Worm (Caenorhabditis elegans): ENCODE results near the gene W03A5.2.

DNA sequence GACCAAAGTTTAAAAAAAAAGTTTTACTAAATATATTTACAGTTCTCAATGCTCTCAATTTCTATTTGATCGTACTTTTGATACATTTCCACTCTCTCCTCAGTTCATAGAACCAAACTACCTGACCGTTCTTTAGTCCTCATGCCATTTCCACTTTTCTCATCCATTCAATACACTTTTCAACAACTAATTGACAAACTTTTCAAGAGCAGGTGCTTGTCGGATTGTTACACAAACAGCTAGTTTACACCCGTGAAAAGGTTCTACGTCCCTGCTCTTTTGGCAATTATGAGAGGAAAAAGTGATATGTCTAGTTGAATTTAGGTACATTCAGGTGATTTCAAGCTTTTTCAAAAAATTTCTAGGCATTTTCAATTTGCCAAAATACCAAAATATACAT, 12.1 kb downstream of the W03A5.2 start:
- no peak for TF ChIP-seq eyg-1 (tag; optimal IDR thresholded peaks at IDR 0.05)
- TF ChIP-seq tbx-7 (tag; optimal IDR thresholded peaks at IDR 0.05): no peak
- no peak for TF ChIP-seq pax-1 (tag; optimal IDR thresholded peaks at IDR 0.05)
- no peak for TF ChIP-seq pag-3 (tag; optimal IDR thresholded peaks at IDR 0.05; ENCODE audit: borderline replicate concordance)
